Worm (Caenorhabditis elegans) whole organism, L1 larva: ENCODE data around the gene cky-1.
A peak's percentile ranks its signal among the peaks of the same experiment; 100 is the strongest.

ENCODE experiments used
- blmp-1 ChIP-seq: fragments of 150-350 bp; optimal IDR thresholded peaks from 2 replicates; lab custom pipeline; 2014; ENCODE audit warnings: missing biosample characterization, missing genetic modification characterization
- ceh-88 ChIP-seq: fragments of 200-800 bp; sonication (Bioruptor generic); IDR thresholded peaks from 2 replicates; pipeline ENCODE4 v1.3.6; 2022; ENCODE audit warnings: missing genetic modification characterization, missing compliant biosample characterization
- dsc-1 ChIP-seq: sonication (generic microtip); optimal IDR thresholded peaks from 2 replicates; lab custom pipeline; 2016; ENCODE audit warnings: mild to moderate bottlenecking, missing genetic modification characterization, missing compliant biosample characterization
- egl-13 ChIP-seq: sonication (generic microtip); optimal IDR thresholded peaks from 2 replicates; lab custom pipeline; 2016; ENCODE audit warnings: missing genotype, missing genetic modification reagents, missing genetic modification characterization, missing compliant biosample characterization
- elt-2 ChIP-seq: sonication (generic microtip); optimal IDR thresholded peaks from 2 replicates; lab custom pipeline; 2016; ENCODE audit warnings: missing genetic modification characterization, mild to moderate bottlenecking, inconsistent platforms, missing compliant biosample characterization, missing genetic modification reagents
- fkh-8 ChIP-seq: sonication (generic microtip); optimal IDR thresholded peaks from 2 replicates; lab custom pipeline; 2016; ENCODE audit warnings: mild to moderate bottlenecking, missing genetic modification characterization, missing compliant biosample characterization
- hlh-4 ChIP-seq: sonication (generic microtip); optimal IDR thresholded peaks from 2 replicates; lab custom pipeline; 2016; ENCODE audit warnings: mild to moderate bottlenecking, missing genetic modification characterization, missing compliant biosample characterization
- irx-1 ChIP-seq: sonication (generic microtip); optimal IDR thresholded peaks from 2 replicates; lab custom pipeline; 2016; ENCODE audit warnings: missing genetic modification characterization, missing compliant biosample characterization
- lin-14 ChIP-seq: fragments of 200-800 bp; sonication (Bioruptor generic); optimal IDR thresholded peaks from 2 replicates; lab custom pipeline; 2018; ENCODE audit warnings: mild to moderate bottlenecking, missing genetic modification characterization, moderate library complexity, missing compliant biosample characterization
- lin-15B ChIP-seq: fragments of 150-350 bp; sonication (generic microtip); optimal IDR thresholded peaks from 3 replicates; lab custom pipeline; 2014; ENCODE audit warnings: missing biosample characterization, missing genetic modification characterization
- mab-9 ChIP-seq: fragments of 200-800 bp; sonication (Bioruptor generic); IDR thresholded peaks from 2 replicates; pipeline ENCODE4 v1.3.6; 2022; ENCODE audit warnings: missing genetic modification reagents, missing genetic modification characterization, missing compliant biosample characterization
- mdl-1 ChIP-seq, 2 experiments: fragments of 150-350 bp; optimal IDR thresholded peaks; 2 replicates each; lab custom pipeline; 2014 to 2017; ENCODE audit warnings: missing biosample characterization in 2 of 2, missing genetic modification characterization in 2 of 2, inconsistent platforms in 1 of 2
- nhr-76 ChIP-seq: sonication (generic microtip); optimal IDR thresholded peaks from 2 replicates; lab custom pipeline; 2017; ENCODE audit warnings: missing biosample characterization, missing genetic modification characterization
- nhr-85 ChIP-seq: sonication (generic microtip); peaks from one replicate; lab custom pipeline; 2016; ENCODE audit warnings: missing genetic modification characterization, inconsistent platforms, missing compliant biosample characterization
- pax-3 ChIP-seq: fragments of 200-800 bp; sonication (Bioruptor generic); optimal IDR thresholded peaks from 2 replicates; lab custom pipeline; 2018; ENCODE audit warnings: mild to moderate bottlenecking, missing genetic modification characterization, moderate library complexity, missing compliant biosample characterization
- rnt-1 ChIP-seq: sonication (generic microtip); optimal IDR thresholded peaks from 2 replicates; lab custom pipeline; 2016; ENCODE audit warnings: mild to moderate bottlenecking, missing genetic modification characterization, moderate library complexity, missing compliant biosample characterization
- skn-1 ChIP-seq: fragments of 150-350 bp; optimal IDR thresholded peaks from 2 replicates; lab custom pipeline; 2014; ENCODE audit warnings: missing biosample characterization, missing genetic modification characterization
- snpc-4 ChIP-seq: fragments of 150-350 bp; optimal IDR thresholded peaks from 2 replicates; lab custom pipeline; 2014; ENCODE audit warnings: missing biosample characterization, missing genetic modification characterization
- sup-37 ChIP-seq: fragments of 200-800 bp; sonication (Bioruptor generic); optimal IDR thresholded peaks from 2 replicates; lab custom pipeline; 2018; ENCODE audit warnings: mild to moderate bottlenecking, missing genetic modification characterization, missing compliant biosample characterization
- swsn-7 ChIP-seq: sonication (generic microtip); optimal IDR thresholded peaks from 2 replicates; lab custom pipeline; 2016; ENCODE audit warnings: missing genetic modification characterization, missing compliant biosample characterization
- unc-130 ChIP-seq: fragments of 150-350 bp; optimal IDR thresholded peaks from 2 replicates; lab custom pipeline; 2017; ENCODE audit warnings: missing biosample characterization, missing genetic modification characterization, inconsistent platforms
- unc-30 ChIP-seq: sonication (generic microtip); optimal IDR thresholded peaks from 2 replicates; lab custom pipeline; 2017; ENCODE audit warnings: missing biosample characterization, missing genetic modification characterization
- unc-98 ChIP-seq: fragments of 200-800 bp; sonication (Bioruptor generic); IDR thresholded peaks from 2 replicates; pipeline ENCODE4 v1.3.6; 2022; ENCODE audit warnings: missing genetic modification characterization, missing compliant biosample characterization
- vab-15 ChIP-seq: sonication (generic microtip); optimal IDR thresholded peaks from 2 replicates; lab custom pipeline; 2017; ENCODE audit warnings: missing genotype, mild to moderate bottlenecking, missing genetic modification characterization, missing compliant biosample characterization
- zip-4 ChIP-seq: fragments of 200-800 bp; sonication (Bioruptor generic); optimal IDR thresholded peaks from 2 replicates; lab custom pipeline; 2018; ENCODE audit warnings: mild to moderate bottlenecking, missing genetic modification characterization, moderate library complexity, missing compliant biosample characterization

cky-1 gene

ce11 chrV:12780248-12780647, 43.7 kb downstream of the cky-1 start (continued):
- TF ChIP-seq rnt-1 (tag; lab: Kevin White, UChicago) (peak; percentile 53), unc-130 (tag; lab: Kevin White, UChicago) (peak; percentile 12)
- TF ChIP-seq, all 84 proteins: peak for 30

- TF ChIP-seq mdl-1 (tag; optimal IDR thresholded peaks at IDR 0.05; lab: Kevin White, UChicago): no peak
- TF ChIP-seq fkh-8 (tag; lab: Kevin White, UChicago): peak; percentile 7
- no peak for TF ChIP-seq mab-9
- no peak for TF ChIP-seq ceh-88
- peak; percentile 41 for TF ChIP-seq pax-3 (tag; lab: Kevin White, UChicago)
- TF ChIP-seq, all 84 proteins: peak for 2
Observed at ce11 chrV:12784861-12785260, 48.4 kb downstream of the cky-1 start, which contains the start of gene sre-20. Gene sre-20 (minus strand): TSS chrV:12784961.

DNA sequence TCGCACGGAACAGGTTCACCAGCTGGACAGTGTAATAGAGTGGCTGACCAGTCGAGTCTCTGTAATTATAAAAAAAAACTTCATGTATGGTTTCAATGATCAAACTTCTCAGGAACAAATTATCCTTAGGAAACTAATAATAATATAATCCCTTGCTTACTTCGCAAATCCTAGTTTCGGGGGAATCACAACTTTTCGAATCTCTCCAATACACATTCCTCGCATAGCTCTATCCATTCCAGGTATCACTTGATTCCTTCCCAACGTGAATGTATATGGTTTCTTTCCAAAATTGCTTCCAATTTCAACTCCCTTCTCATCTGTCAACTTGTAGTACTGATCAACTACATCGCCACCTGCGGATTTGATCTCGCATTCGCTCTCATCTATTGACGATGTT, 49.8 kb downstream of the cky-1 start:
- TF ChIP-seq egl-13 (tag; lab: Kevin White, UChicago) (no peak), snpc-4 (no peak), unc-30 (no peak), nhr-85 (tag; lab: Kevin White, UChicago) (no peak), pax-3 (tag; lab: Kevin White, UChicago) (peak; percentile 68), dsc-1 (tag; lab: Kevin White, UChicago) (peak; percentile 59), irx-1 (tag; lab: Kevin White, UChicago) (no peak), zip-4 (GFP tag; lab: Kevin White, UChicago) (no peak)

ce11 chrV:12787026-12787425, 50.5 kb downstream of the cky-1 start, which contains the start of gene fkb-4:
Gene fkb-4 (minus strand): TSS chrV:12787126.
- peak; percentile 35 for TF ChIP-seq blmp-1
- no peak for TF ChIP-seq lin-15B (tag; lab: Kevin White, UChicago)

DNA sequence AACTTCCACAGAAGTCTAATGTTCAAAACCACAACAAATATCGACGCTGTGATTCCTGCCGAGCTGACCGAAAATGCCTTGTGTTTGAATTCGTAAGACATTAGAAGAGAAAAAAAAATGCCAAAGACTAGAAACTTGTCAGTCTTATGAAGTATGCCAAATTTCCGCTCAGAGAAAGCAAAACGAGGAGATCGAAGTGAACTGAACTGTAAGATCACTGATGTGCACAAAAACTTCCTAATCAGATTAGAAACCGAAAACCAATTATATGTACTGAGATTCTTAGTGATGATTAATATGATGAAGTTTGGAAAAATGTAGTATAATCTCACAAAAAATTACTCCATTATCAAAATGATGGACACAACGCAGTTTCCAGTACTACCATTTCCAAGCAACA, 51.9 kb downstream of the cky-1 start, which contains the start of gene srbc-44:
srbc-44 (minus strand) TSS at position 101 of the 400 bp plus-strand sequence.
- TF ChIP-seq vab-15 (tag; lab: Kevin White, UChicago) (no peak), lin-14 (GFP tag; lab: Kevin White, UChicago) (no peak), sup-37 (GFP tag; lab: Kevin White, UChicago) (no peak), skn-1 (no peak), hlh-4 (no peak), unc-98 (no peak), nhr-76 (no peak)

DNA sequence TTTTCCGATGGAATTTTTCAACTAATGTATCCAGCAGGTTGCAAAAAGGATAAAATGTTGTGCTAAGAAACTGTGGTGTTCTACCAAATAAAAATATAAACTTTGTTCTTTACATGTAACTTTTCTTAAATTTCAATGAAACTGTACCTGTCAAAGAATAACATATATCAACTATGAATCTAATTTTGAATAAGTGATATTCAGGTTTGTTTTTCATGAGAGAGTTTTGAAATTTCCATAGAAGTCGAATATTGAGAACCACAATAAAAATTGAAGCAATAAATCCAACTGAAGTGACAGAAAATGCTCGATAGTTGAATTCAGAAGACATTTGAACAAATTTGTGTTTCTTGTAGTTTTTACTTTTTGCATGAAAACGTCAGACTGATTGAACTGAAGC, 53.7 kb downstream of the cky-1 start, which contains the start of gene srbc-43:
srbc-43 (minus strand) TSS at position 331 of the 400 bp plus-strand sequence.
- TF ChIP-seq swsn-7 (tag; lab: Kevin White, UChicago) (no peak), elt-2 (peak; percentile 7)
